Fruit fly (Drosophila melanogaster) whole organism, adult: ENCODE measurements around the gene Cyp4ac1.

Source experiments
- CG11617 ChIP-seq: fragments of 200-800 bp; sonication (Bioruptor generic); optimal IDR thresholded peaks from 2 replicates; lab custom pipeline; 2017; ENCODE audit warnings: mild to moderate bottlenecking, missing biosample characterization, missing genetic modification reagents, missing genetic modification characterization
- CG12768 ChIP-seq: fragments of 200-800 bp; sonication (Bioruptor generic); optimal IDR thresholded peaks from 2 replicates; lab custom pipeline; 2017; ENCODE audit warnings: missing biosample characterization, missing genetic modification characterization, mild to moderate bottlenecking, moderate library complexity, missing genetic modification reagents
- CG14711 ChIP-seq: fragments of 200-800 bp; sonication (Bioruptor generic); optimal IDR thresholded peaks from 2 replicates; lab custom pipeline; 2018; ENCODE audit warnings: missing biosample characterization, mild to moderate bottlenecking, missing genetic modification characterization, moderate library complexity
- CG1620 ChIP-seq: fragments of 200-800 bp; sonication (Bioruptor generic); optimal IDR thresholded peaks from 2 replicates; lab custom pipeline; 2016; ENCODE audit warnings: missing biosample characterization, missing genetic modification characterization
- CG33017 ChIP-seq: fragments of 200-800 bp; sonication (Bioruptor generic); optimal IDR thresholded peaks from 2 replicates; lab custom pipeline; 2018; ENCODE audit warnings: missing biosample characterization, mild to moderate bottlenecking, missing genetic modification characterization, moderate library complexity
- CG5204 ChIP-seq: fragments of 200-800 bp; sonication (Bioruptor generic); optimal IDR thresholded peaks from 2 replicates; lab custom pipeline; 2016; ENCODE audit warnings: missing biosample characterization, missing genetic modification characterization
- CG7045 ChIP-seq: fragments of 200-800 bp; sonication (Bioruptor generic); optimal IDR thresholded peaks from 2 replicates; lab custom pipeline; 2017; ENCODE audit warnings: missing biosample characterization, mild to moderate bottlenecking, missing genetic modification characterization
- CG7101 ChIP-seq: fragments of 200-800 bp; sonication (Bioruptor generic); optimal IDR thresholded peaks from 2 replicates; lab custom pipeline; 2018; ENCODE audit warnings: missing biosample characterization, mild to moderate bottlenecking, missing genetic modification characterization, moderate library complexity
- Clk ChIP-seq: fragments of 200-800 bp; sonication (Bioruptor generic); optimal IDR thresholded peaks from 2 replicates; lab custom pipeline; 2017; ENCODE audit warnings: missing biosample characterization, missing genetic modification characterization
- Crg-1 ChIP-seq: fragments of 200-800 bp; sonication (Bioruptor generic); optimal IDR thresholded peaks from 2 replicates; lab custom pipeline; 2016; ENCODE audit warnings: missing biosample characterization, missing genetic modification characterization
- Hr96 ChIP-seq: fragments of 200-800 bp; sonication (Bioruptor generic); optimal IDR thresholded peaks from 2 replicates; lab custom pipeline; 2016; ENCODE audit warnings: missing biosample characterization, missing genetic modification characterization
- Mnt ChIP-seq: fragments of 200-800 bp; sonication (Bioruptor generic); optimal IDR thresholded peaks from 2 replicates; lab custom pipeline; 2016; ENCODE audit warnings: missing biosample characterization, mild to moderate bottlenecking, missing genetic modification characterization
- bab1 ChIP-seq: fragments of 200-800 bp; sonication (Bioruptor generic); optimal IDR thresholded peaks from 3 replicates; lab custom pipeline; 2019; ENCODE audit warnings: missing biosample characterization, mild to moderate bottlenecking, missing genetic modification characterization, moderate library complexity
- cic ChIP-seq: fragments of 200-800 bp; sonication (Bioruptor generic); optimal IDR thresholded peaks from 2 replicates; lab custom pipeline; 2017; ENCODE audit warnings: missing biosample characterization, mild to moderate bottlenecking, missing genetic modification characterization, moderate library complexity
- cnc ChIP-seq, 2 experiments: fragments of >200 bp; optimal IDR thresholded peaks; 2 replicates each; lab custom pipeline; 2017
- kay ChIP-seq: fragments of 200-800 bp; sonication (Bioruptor generic); peaks from one replicate; lab custom pipeline; 2016; ENCODE audit warnings: missing biosample characterization, missing genetic modification characterization, borderline replicate concordance
- ovo ChIP-seq: fragments of 200-800 bp; sonication (Bioruptor generic); optimal IDR thresholded peaks from 2 replicates; lab custom pipeline; 2016; ENCODE audit warnings: missing biosample characterization, missing genetic modification characterization
- pad ChIP-seq: fragments of 200-800 bp; sonication (Bioruptor generic); optimal IDR thresholded peaks from 3 replicates; lab custom pipeline; 2017; ENCODE audit warnings: missing biosample characterization, missing genetic modification characterization, mild to moderate bottlenecking, moderate library complexity, missing genetic modification reagents
- tj ChIP-seq: fragments of 200-800 bp; sonication (Bioruptor generic); optimal IDR thresholded peaks from 3 replicates; lab custom pipeline; 2017; ENCODE audit warnings: missing biosample characterization, mild to moderate bottlenecking, missing genetic modification characterization, moderate library complexity
- toe ChIP-seq: fragments of 200-800 bp; sonication (Bioruptor generic); optimal IDR thresholded peaks from 2 replicates; lab custom pipeline; 2016; ENCODE audit warnings: missing biosample characterization, missing genetic modification characterization

The Cyp4ac1 gene

DNA sequence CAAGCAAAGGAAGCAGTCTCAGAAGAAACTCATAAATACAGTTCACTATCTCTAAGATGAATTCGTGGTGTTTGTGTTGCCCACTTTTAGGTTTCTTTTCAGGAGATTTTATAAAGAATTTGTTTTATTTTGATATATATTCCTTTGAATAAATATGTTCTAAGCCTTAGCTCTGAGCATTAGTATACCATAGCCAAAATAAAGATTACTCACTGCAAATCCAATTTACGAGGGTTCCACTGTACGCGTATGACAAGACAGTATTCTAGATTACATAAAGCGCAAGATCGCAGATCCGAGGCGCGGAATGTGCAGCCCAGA, 28.8 kb downstream of the Cyp4ac1 start:
- peak in 1 of 2 experiments; percentile 78 for TF ChIP-seq cnc (optimal IDR thresholded peaks at IDR 0.05; lab: Kevin White, UChicago)
- peak; percentile 31 for TF ChIP-seq CG14711 (tag; lab: Kevin White, UChicago)
- peak; percentile 17 for TF ChIP-seq CG7045 (GFP tag; lab: Kevin White, UChicago)
- TF ChIP-seq toe = no peak

DNA sequence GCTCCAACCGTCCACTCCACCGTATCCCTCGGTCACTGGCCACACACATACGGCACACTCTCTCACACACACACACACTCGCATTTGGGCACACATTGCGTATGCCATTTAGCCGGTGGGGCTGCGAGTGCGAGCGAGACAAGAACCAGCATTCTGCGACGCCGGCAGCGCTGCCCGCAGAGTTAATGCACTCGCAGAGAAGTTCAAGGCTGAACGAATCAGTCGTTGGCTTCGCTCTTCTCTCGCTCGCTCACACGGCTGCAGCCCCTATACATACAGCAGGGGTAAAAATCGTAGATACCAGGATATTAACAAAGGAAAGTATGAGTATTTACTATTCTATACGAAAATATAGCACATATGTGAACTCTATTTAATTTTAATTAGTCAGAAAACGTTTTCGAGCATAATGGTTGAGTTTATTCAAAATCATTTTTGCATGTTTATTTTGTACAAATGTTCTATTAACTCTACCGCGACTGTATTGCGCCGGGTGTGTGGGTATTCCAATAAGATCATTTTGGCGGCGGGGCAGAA, 29.2 kb downstream of the Cyp4ac1 start:
- TF ChIP-seq pad (GFP tag; lab: Kevin White, UChicago) = peak; percentile 76
- no peak for TF ChIP-seq cnc (optimal IDR thresholded peaks at IDR 0.05; lab: Kevin White, UChicago)
- TF ChIP-seq CG7045 (GFP tag; lab: Kevin White, UChicago) = peak; percentile 88
- TF ChIP-seq tj (GFP tag; lab: Kevin White, UChicago) = peak; percentile 63
- peak; percentile 81 for TF ChIP-seq toe
- peak; percentile 86 for TF ChIP-seq CG11617
- TF ChIP-seq ovo (GFP tag; lab: Kevin White, UChicago) = peak; percentile 11
- peak; percentile 85 for TF ChIP-seq CG14711 (tag; lab: Kevin White, UChicago)
- TF ChIP-seq CG33017 = peak; percentile 92
- peak; percentile 37 for TF ChIP-seq kay (GFP tag; lab: Kevin White, UChicago)
- peak; percentile 90 for TF ChIP-seq CG7101 (tag; lab: Kevin White, UChicago)
- peak; percentile 89 for TF ChIP-seq bab1 (GFP tag; lab: Kevin White, UChicago)
- peak; percentile 68 for TF ChIP-seq Mnt (GFP tag; lab: Kevin White, UChicago)
- TF ChIP-seq CG12768 (GFP tag; lab: Kevin White, UChicago) = peak; percentile 88
- TF ChIP-seq CG1620 (GFP tag; lab: Kevin White, UChicago) = peak; percentile 55
- TF ChIP-seq CG5204 = peak; percentile 85
- TF ChIP-seq cic (GFP tag; lab: Kevin White, UChicago) = peak; percentile 71
- peak; percentile 80 for TF ChIP-seq Hr96 (GFP tag; lab: Kevin White, UChicago)
- TF ChIP-seq Crg-1 (GFP tag; lab: Kevin White, UChicago) = peak; percentile 58
- TF ChIP-seq Clk (GFP tag; lab: Kevin White, UChicago) = peak; percentile 73

DNA sequence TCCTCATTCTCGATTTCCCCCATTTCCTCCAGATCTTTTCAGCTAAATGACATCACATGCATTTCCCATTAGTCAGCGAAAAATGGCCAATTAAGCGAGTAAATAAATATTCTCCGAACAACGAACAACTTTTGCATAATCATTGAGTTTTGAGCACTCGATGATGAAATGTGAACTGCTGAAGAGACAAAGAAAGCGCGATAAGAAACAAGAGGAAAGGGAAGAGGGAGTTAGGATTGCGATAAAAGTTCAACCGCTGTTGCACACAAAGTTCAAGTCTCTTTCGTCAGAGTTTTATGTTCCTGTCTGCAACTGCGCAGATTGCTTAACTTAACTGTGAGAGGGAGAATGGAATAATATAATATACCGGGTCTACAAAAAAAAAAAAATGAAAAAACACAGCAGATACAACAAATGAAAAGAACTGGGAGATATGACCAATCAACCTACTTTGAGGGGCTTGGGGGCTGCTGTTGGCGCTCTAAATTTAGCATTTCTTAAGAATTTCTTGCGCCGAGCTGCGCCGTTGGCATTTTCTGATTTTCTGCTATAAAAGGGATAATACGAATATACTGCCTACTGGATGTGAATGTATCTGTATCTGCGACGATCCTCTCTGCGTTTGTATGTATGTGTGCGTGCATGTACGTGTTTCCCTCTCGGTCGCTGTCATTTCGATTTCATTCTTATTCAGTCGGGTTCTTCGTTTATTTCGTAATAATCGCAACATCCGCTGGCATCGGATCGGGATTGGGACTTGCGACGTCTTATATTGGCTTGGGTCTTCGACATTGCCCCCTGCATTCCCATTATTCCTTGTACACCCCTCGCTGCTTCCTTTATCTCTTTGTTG, 30.8 kb downstream of the Cyp4ac1 start:
- TF ChIP-seq CG7045 (GFP tag; lab: Kevin White, UChicago) (no peak), cnc (optimal IDR thresholded peaks at IDR 0.05; lab: Kevin White, UChicago) (peak in 1 of 2 experiments; percentile 31), kay (GFP tag; lab: Kevin White, UChicago) (peak; percentile 69), Hr96 (GFP tag; lab: Kevin White, UChicago) (no peak), tj (GFP tag; lab: Kevin White, UChicago) (peak; percentile 98)

DNA sequence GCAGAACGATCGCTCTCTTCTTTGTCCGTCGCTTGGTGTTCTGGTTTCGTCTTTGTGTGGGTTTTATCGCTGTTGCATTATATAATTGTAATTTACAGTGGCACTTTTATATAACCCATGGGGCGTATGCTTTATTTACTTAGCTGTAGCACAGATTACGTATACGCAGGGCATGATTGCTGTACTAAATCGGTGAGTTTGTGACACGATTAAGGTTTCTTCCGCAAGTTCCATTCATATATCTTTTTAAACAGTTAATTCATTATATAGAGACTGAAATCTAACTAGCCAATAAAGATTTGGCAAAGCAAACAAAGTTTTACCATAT, 31.4 kb downstream of the Cyp4ac1 start:
- no peak for TF ChIP-seq CG14711 (tag; lab: Kevin White, UChicago)
- TF ChIP-seq Crg-1 (GFP tag; lab: Kevin White, UChicago) = no peak
- TF ChIP-seq CG12768 (GFP tag; lab: Kevin White, UChicago) = no peak
- no peak for TF ChIP-seq CG11617
- no peak for TF ChIP-seq tj (GFP tag; lab: Kevin White, UChicago)
- TF ChIP-seq Hr96 (GFP tag; lab: Kevin White, UChicago) = no peak
- no peak for TF ChIP-seq pad (GFP tag; lab: Kevin White, UChicago)
- TF ChIP-seq cic (GFP tag; lab: Kevin White, UChicago) = no peak
- TF ChIP-seq toe = no peak
- no peak for TF ChIP-seq CG1620 (GFP tag; lab: Kevin White, UChicago)
- TF ChIP-seq CG5204 = no peak
- no peak for TF ChIP-seq ovo (GFP tag; lab: Kevin White, UChicago)

DNA sequence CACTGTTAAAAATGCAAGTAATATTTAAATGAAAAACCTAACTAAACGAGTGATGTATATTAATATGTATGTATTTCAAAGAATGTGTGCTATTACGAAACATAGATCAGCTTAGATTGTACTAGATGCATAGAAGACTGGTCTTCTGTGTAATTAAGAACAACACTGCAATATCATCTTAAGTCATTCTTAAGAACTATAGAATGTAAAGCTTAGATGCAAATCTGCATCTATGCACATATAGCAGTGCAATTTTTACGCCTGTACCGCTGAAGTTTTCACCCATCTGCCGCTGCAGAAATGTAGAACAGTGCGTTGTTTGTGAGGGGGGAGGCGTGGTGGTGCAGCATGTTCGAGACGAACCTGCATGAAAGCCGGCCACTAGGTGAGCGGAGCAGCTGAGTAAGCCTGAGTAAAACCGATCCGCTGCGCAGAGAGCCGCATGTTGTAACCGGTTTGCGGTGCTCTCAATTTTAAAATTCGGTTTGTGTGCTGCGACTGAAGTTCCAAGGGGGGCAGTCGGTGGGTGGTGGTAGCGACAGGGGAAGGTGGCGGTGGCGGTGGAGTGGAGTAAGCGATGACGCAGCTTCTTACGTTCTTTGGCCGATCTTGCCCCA, 33.0 kb downstream of the Cyp4ac1 start:
- no peak for TF ChIP-seq CG14711 (tag; lab: Kevin White, UChicago)
- TF ChIP-seq cic (GFP tag; lab: Kevin White, UChicago) = no peak
- no peak for TF ChIP-seq kay (GFP tag; lab: Kevin White, UChicago)
- TF ChIP-seq CG7101 (tag; lab: Kevin White, UChicago) = no peak
- TF ChIP-seq CG11617 = no peak
- peak; percentile 54 for TF ChIP-seq tj (GFP tag; lab: Kevin White, UChicago)

DNA sequence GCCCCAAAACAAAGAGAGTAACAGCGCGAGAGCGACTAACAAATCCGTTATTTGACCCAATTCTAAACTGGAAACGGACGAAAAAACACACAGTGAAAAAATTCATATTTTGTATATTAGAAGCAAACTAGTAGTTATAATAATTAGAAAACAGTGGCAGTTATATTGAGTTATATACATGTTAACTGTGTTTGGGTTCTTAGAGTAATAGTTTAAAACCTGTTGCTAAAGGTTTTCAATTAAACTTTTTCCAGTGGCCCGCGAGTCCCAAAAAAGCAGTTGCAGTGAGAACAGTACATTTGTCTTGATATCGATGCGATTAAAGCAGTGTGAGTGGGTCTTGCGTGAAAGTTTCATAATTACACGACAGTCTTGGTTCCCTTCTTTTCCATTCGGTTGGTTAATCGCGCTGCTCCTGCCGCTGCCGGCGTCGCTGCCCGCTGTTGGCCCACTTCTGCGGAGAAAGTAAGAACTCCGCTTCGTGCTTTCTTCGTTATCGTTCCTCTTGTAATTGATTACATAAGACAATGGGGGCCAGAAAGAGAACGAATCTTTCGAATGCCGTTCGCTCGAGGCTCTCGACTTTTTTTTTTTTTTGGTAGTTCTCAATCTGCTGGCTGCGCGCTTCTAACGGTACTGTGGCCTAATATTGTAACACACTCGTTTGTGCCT, 33.6 kb downstream of the Cyp4ac1 start:
- TF ChIP-seq Clk (GFP tag; lab: Kevin White, UChicago) (no peak), kay (GFP tag; lab: Kevin White, UChicago) (peak; percentile 37)
